Worm (Caenorhabditis elegans) whole organism, early embryonic: Measurements from ENCODE around the gene R13H4.2.

ENCODE experiments used
- B0310.2 ChIP-seq: sonication (generic microtip); optimal IDR thresholded peaks from 2 replicates; lab custom pipeline; 2016; ENCODE audit warnings: mild to moderate bottlenecking, missing genetic modification characterization, missing compliant biosample characterization
- F13C5.2 ChIP-seq: sonication (generic microtip); optimal IDR thresholded peaks from 2 replicates; lab custom pipeline; 2017; ENCODE audit warnings: mild to moderate bottlenecking, missing genetic modification characterization, inconsistent platforms, missing compliant biosample characterization
- aly-1 ChIP-seq: sonication (generic microtip); optimal IDR thresholded peaks from 2 replicates; lab custom pipeline; 2016; ENCODE audit warnings: missing genetic modification characterization, missing compliant biosample characterization
- ama-1 ChIP-seq: fragments of 150-350 bp; optimal IDR thresholded peaks from 2 replicates; lab custom pipeline; 2014
- ceh-13 ChIP-seq: fragments of 200-800 bp; sonication (Bioruptor generic); optimal IDR thresholded peaks from 2 replicates; lab custom pipeline; 2018; ENCODE audit warnings: mild to moderate bottlenecking, missing genetic modification characterization, missing compliant biosample characterization
- ceh-36 ChIP-seq: sonication (generic microtip); optimal IDR thresholded peaks from 2 replicates; lab custom pipeline; 2016; ENCODE audit warnings: missing genetic modification characterization, inconsistent platforms, missing compliant biosample characterization
- ets-7 ChIP-seq: sonication (generic microtip); optimal IDR thresholded peaks from 2 replicates; lab custom pipeline; 2016; ENCODE audit warnings: missing genotype, missing genetic modification characterization, missing compliant biosample characterization
- flt-1 ChIP-seq: fragments of 200-800 bp; sonication (Bioruptor generic); IDR thresholded peaks from 2 replicates; pipeline ENCODE4 v1.3.6; 2022; ENCODE audit warnings: missing genetic modification characterization, missing compliant biosample characterization
- hmbx-1 ChIP-seq: sonication (generic microtip); optimal IDR thresholded peaks from 2 replicates; lab custom pipeline; 2016; ENCODE audit warnings: mild to moderate bottlenecking, missing genetic modification characterization, missing compliant biosample characterization
- hmg-4 ChIP-seq: fragments of 200-800 bp; sonication (Bioruptor generic); optimal IDR thresholded peaks from 2 replicates; lab custom pipeline; 2018; ENCODE audit warnings: mild to moderate bottlenecking, missing genetic modification characterization, missing compliant biosample characterization
- hnd-1 ChIP-seq: sonication (generic microtip); optimal IDR thresholded peaks from 2 replicates; lab custom pipeline; 2016; ENCODE audit warnings: missing genetic modification characterization, missing compliant biosample characterization
- pes-1 ChIP-seq: fragments of 200-800 bp; sonication (Bioruptor generic); IDR thresholded peaks from 2 replicates; pipeline ENCODE4 v1.3.6; 2022; ENCODE audit warnings: missing genetic modification reagents, missing genetic modification characterization, missing compliant biosample characterization
- scrt-1 ChIP-seq: fragments of 200-800 bp; sonication (Bioruptor generic); IDR thresholded peaks from 2 replicates; pipeline ENCODE4 v1.3.6; 2022; ENCODE audit warnings: missing genetic modification characterization, missing compliant biosample characterization
- sea-1 ChIP-seq: fragments of 200-800 bp; sonication (Bioruptor generic); conservative IDR thresholded peaks from 2 replicates; pipeline ENCODE4 v1.3.6; 2022; ENCODE audit warnings: missing genetic modification characterization, missing compliant biosample characterization
- tbx-11 ChIP-seq: fragments of 200-800 bp; sonication (Bioruptor generic); IDR thresholded peaks from 2 replicates; pipeline ENCODE4 v1.3.6; 2022; ENCODE audit warnings: missing genetic modification characterization, missing compliant biosample characterization
- tbx-37 ChIP-seq: fragments of 200-800 bp; sonication (Bioruptor generic); conservative IDR thresholded peaks from 2 replicates; pipeline ENCODE4 v1.3.6; 2022; ENCODE audit warnings: missing genetic modification reagents, missing genetic modification characterization, missing compliant biosample characterization
- tra-4 ChIP-seq: sonication (generic microtip); optimal IDR thresholded peaks from 2 replicates; lab custom pipeline; 2017; ENCODE audit warnings: missing genetic modification characterization, missing compliant biosample characterization

Gene R13H4.2

ce11 chrV:11798320-11798719 lies 37.9 kb upstream of the R13H4.2 start:
- no peak for TF ChIP-seq tbx-37 (GFP tag; lab: Robert Waterston, UW)
- no peak for TF ChIP-seq ceh-36 (tag; lab: Kevin White, UChicago)
- no peak for TF ChIP-seq sea-1 (GFP tag; lab: Robert Waterston, UW)

- TF ChIP-seq hnd-1 (tag; lab: Kevin White, UChicago) = no peak
- no peak for TF ChIP-seq F13C5.2
- no peak for TF ChIP-seq ama-1 (lab: Kevin White, UChicago)
- no peak for TF ChIP-seq tbx-37 (GFP tag; lab: Robert Waterston, UW)
Observed at ce11 chrV:11799252-11799822, 36.9 kb upstream of the R13H4.2 start.

- no peak for TF ChIP-seq B0310.2 (tag; lab: Kevin White, UChicago)
- no peak for TF ChIP-seq F13C5.2
- TF ChIP-seq tbx-11 = no peak
- TF ChIP-seq scrt-1 (GFP tag; lab: Robert Waterston, UW) = no peak
- TF ChIP-seq hmbx-1 (tag; lab: Kevin White, UChicago) = no peak
- TF ChIP-seq hnd-1 (tag; lab: Kevin White, UChicago) = no peak
- no peak for TF ChIP-seq ama-1 (lab: Kevin White, UChicago)
- TF ChIP-seq aly-1 (tag; lab: Kevin White, UChicago) = no peak
- no peak for TF ChIP-seq tra-4
- TF ChIP-seq sea-1 (GFP tag; lab: Robert Waterston, UW) = no peak
- TF ChIP-seq hmg-4 = no peak
Observed at ce11 chrV:11800486-11800885, 35.7 kb upstream of the R13H4.2 start.

ce11 chrV:11801076-11801849 lies 34.9 kb upstream of the R13H4.2 start:
- no peak for TF ChIP-seq B0310.2 (tag; lab: Kevin White, UChicago)
- no peak for TF ChIP-seq ama-1 (lab: Kevin White, UChicago)
- no peak for TF ChIP-seq ceh-36 (tag; lab: Kevin White, UChicago)
- no peak for TF ChIP-seq pes-1 (GFP tag; lab: Robert Waterston, UW)
- no peak for TF ChIP-seq ets-7
- TF ChIP-seq hnd-1 (tag; lab: Kevin White, UChicago) = no peak
- TF ChIP-seq scrt-1 (GFP tag; lab: Robert Waterston, UW) = no peak
- no peak for TF ChIP-seq hmbx-1 (tag; lab: Kevin White, UChicago)
- TF ChIP-seq F13C5.2 = no peak
- no peak for TF ChIP-seq hmg-4
- TF ChIP-seq aly-1 (tag; lab: Kevin White, UChicago) = no peak
- TF ChIP-seq sea-1 (GFP tag; lab: Robert Waterston, UW) = no peak
- TF ChIP-seq tbx-37 (GFP tag; lab: Robert Waterston, UW) = no peak
- no peak for TF ChIP-seq ceh-13

ce11 chrV:11802508-11802907 lies 33.7 kb upstream of the R13H4.2 start:
- TF ChIP-seq ets-7 (no peak), scrt-1 (GFP tag; lab: Robert Waterston, UW) (no peak), tbx-37 (GFP tag; lab: Robert Waterston, UW) (no peak), pes-1 (GFP tag; lab: Robert Waterston, UW) (no peak), hmg-4 (no peak), sea-1 (GFP tag; lab: Robert Waterston, UW) (no peak), ceh-13 (no peak), aly-1 (tag; lab: Kevin White, UChicago) (no peak), B0310.2 (tag; lab: Kevin White, UChicago) (no peak), flt-1 (GFP tag; lab: Robert Waterston, UW) (no peak), tra-4 (no peak), ceh-36 (tag; lab: Kevin White, UChicago) (no peak), tbx-11 (no peak), F13C5.2 (no peak)

- TF ChIP-seq sea-1 (GFP tag; lab: Robert Waterston, UW) (no peak), scrt-1 (GFP tag; lab: Robert Waterston, UW) (no peak), tbx-11 (no peak), hmg-4 (no peak), ets-7 (no peak), ceh-36 (tag; lab: Kevin White, UChicago) (no peak), aly-1 (tag; lab: Kevin White, UChicago) (no peak), ceh-13 (no peak)
Observed at ce11 chrV:11803518-11803994, 32.6 kb upstream of the R13H4.2 start.

- TF ChIP-seq scrt-1 (GFP tag; lab: Robert Waterston, UW) = no peak
- TF ChIP-seq aly-1 (tag; lab: Kevin White, UChicago) = no peak
- no peak for TF ChIP-seq hmg-4
- no peak for TF ChIP-seq ceh-36 (tag; lab: Kevin White, UChicago)
- TF ChIP-seq ets-7 = no peak
- no peak for TF ChIP-seq F13C5.2
- TF ChIP-seq hmbx-1 (tag; lab: Kevin White, UChicago) = no peak
- no peak for TF ChIP-seq tbx-37 (GFP tag; lab: Robert Waterston, UW)
- no peak for TF ChIP-seq hnd-1 (tag; lab: Kevin White, UChicago)
- no peak for TF ChIP-seq ama-1 (lab: Kevin White, UChicago)
- TF ChIP-seq B0310.2 (tag; lab: Kevin White, UChicago) = no peak
- TF ChIP-seq pes-1 (GFP tag; lab: Robert Waterston, UW) = no peak
- no peak for TF ChIP-seq sea-1 (GFP tag; lab: Robert Waterston, UW)
- no peak for TF ChIP-seq flt-1 (GFP tag; lab: Robert Waterston, UW)
Observed at ce11 chrV:11809935-11810334, 26.3 kb upstream of the R13H4.2 start.
